Worm (Caenorhabditis elegans) whole organism, mixed stage, embryonic: ENCODE measurements around the gene C13F10.6.
A peak's percentile ranks its signal among the peaks of the same experiment; 100 is the strongest.

ENCODE experiments used
- M03D4.4 ChIP-seq: sonication (generic microtip); optimal IDR thresholded peaks from 2 replicates; lab custom pipeline; 2017; ENCODE audit warnings: mild to moderate bottlenecking, missing genetic modification characterization, missing compliant biosample characterization
- bed-3 ChIP-seq: fragments of 200-800 bp; sonication (Bioruptor generic); optimal IDR thresholded peaks from 3 replicates; lab custom pipeline; 2018; ENCODE audit warnings: mild to moderate bottlenecking, missing genetic modification characterization, moderate library complexity, missing compliant biosample characterization
- blmp-1 ChIP-seq: fragments of 150-350 bp; optimal IDR thresholded peaks from 2 replicates; lab custom pipeline; 2014; ENCODE audit warnings: missing biosample characterization, missing genetic modification characterization
- ceh-43 ChIP-seq: fragments of 200-800 bp; sonication (Bioruptor generic); optimal IDR thresholded peaks from 2 replicates; lab custom pipeline; 2018; ENCODE audit warnings: mild to moderate bottlenecking, missing genetic modification characterization, moderate library complexity, missing compliant biosample characterization
- ceh-83 ChIP-seq: fragments of 200-800 bp; sonication (Bioruptor generic); optimal IDR thresholded peaks from 2 replicates; lab custom pipeline; 2018; ENCODE audit warnings: mild to moderate bottlenecking, missing genetic modification characterization, missing compliant biosample characterization
- ces-1 ChIP-seq: fragments of 150-350 bp; optimal IDR thresholded peaks from 2 replicates; lab custom pipeline; 2014; ENCODE audit warnings: missing biosample characterization, missing genetic modification reagents, missing genetic modification characterization
- cnd-1 ChIP-seq: fragments of 200-800 bp; sonication (Bioruptor generic); optimal IDR thresholded peaks from 2 replicates; lab custom pipeline; 2018; ENCODE audit warnings: mild to moderate bottlenecking, missing genetic modification characterization, missing compliant biosample characterization
- drap-1 ChIP-seq: fragments of 200-800 bp; sonication (Bioruptor generic); optimal IDR thresholded peaks from 3 replicates; lab custom pipeline; 2018; ENCODE audit warnings: mild to moderate bottlenecking, missing genetic modification characterization, missing compliant biosample characterization
- elt-1 ChIP-seq: sonication (generic microtip); optimal IDR thresholded peaks from 2 replicates; lab custom pipeline; 2017; ENCODE audit warnings: missing genetic modification characterization, mild to moderate bottlenecking, missing compliant biosample characterization, antibody characterized with exemption, moderate library complexity, borderline replicate concordance; ENCODE audit not compliant: insufficient read depth
- flh-1 ChIP-seq: fragments of 200-800 bp; sonication (Bioruptor generic); optimal IDR thresholded peaks from 2 replicates; lab custom pipeline; 2018; ENCODE audit warnings: mild to moderate bottlenecking, missing genetic modification characterization, moderate library complexity, missing compliant biosample characterization
- ham-2 ChIP-seq: fragments of 200-800 bp; sonication (Bioruptor generic); optimal IDR thresholded peaks from 2 replicates; lab custom pipeline; 2018; ENCODE audit warnings: mild to moderate bottlenecking, missing genetic modification characterization, missing compliant biosample characterization
- hlh-1 ChIP-seq: fragments of 150-350 bp; optimal IDR thresholded peaks from 2 replicates; lab custom pipeline; 2014; ENCODE audit warnings: missing biosample characterization, missing genetic modification reagents, missing genetic modification characterization
- lin-13 ChIP-seq: fragments of 150-350 bp; optimal IDR thresholded peaks from 2 replicates; lab custom pipeline; 2014; ENCODE audit warnings: missing biosample characterization, missing genetic modification characterization
- lin-32 ChIP-seq: fragments of 200-800 bp; sonication (Bioruptor generic); optimal IDR thresholded peaks from 2 replicates; lab custom pipeline; 2018; ENCODE audit warnings: mild to moderate bottlenecking, missing genetic modification characterization, missing compliant biosample characterization
- lsy-2 ChIP-seq: fragments of 150-350 bp; optimal IDR thresholded peaks from 2 replicates; lab custom pipeline; 2014; ENCODE audit warnings: missing biosample characterization, missing genetic modification characterization
- mab-5 ChIP-seq: fragments of 150-350 bp; optimal IDR thresholded peaks from 2 replicates; lab custom pipeline; 2014; ENCODE audit warnings: missing biosample characterization, missing genetic modification characterization
- mep-1 ChIP-seq: fragments of 150-350 bp; optimal IDR thresholded peaks from 2 replicates; lab custom pipeline; 2017; ENCODE audit warnings: missing biosample characterization, missing genetic modification reagents, missing genetic modification characterization, inconsistent platforms
- mls-2 ChIP-seq: sonication (generic microtip); optimal IDR thresholded peaks from 2 replicates; lab custom pipeline; 2016; ENCODE audit warnings: mild to moderate bottlenecking, missing genetic modification characterization, moderate library complexity, missing compliant biosample characterization
- nhr-12 ChIP-seq: fragments of 150-350 bp; optimal IDR thresholded peaks from 2 replicates; lab custom pipeline; 2014; ENCODE audit warnings: missing biosample characterization, missing genetic modification characterization
- nhr-2 ChIP-seq: fragments of 150-350 bp; optimal IDR thresholded peaks from 2 replicates; lab custom pipeline; 2014; ENCODE audit warnings: missing biosample characterization, missing genetic modification characterization
- nhr-237 ChIP-seq: fragments of 150-350 bp; optimal IDR thresholded peaks from 2 replicates; lab custom pipeline; 2014; ENCODE audit warnings: missing biosample characterization, missing genetic modification characterization
- nhr-28 ChIP-seq: fragments of 150-350 bp; optimal IDR thresholded peaks from 2 replicates; lab custom pipeline; 2014; ENCODE audit warnings: missing biosample characterization, missing genetic modification characterization
- nhr-76 ChIP-seq: sonication (generic microtip); optimal IDR thresholded peaks from 2 replicates; lab custom pipeline; 2017; ENCODE audit warnings: missing biosample characterization, missing genetic modification characterization
- snpc-4 ChIP-seq: fragments of 150-350 bp; optimal IDR thresholded peaks from 2 replicates; lab custom pipeline; 2014; ENCODE audit warnings: missing biosample characterization, missing genetic modification characterization
- sptf-1 ChIP-seq: sonication (generic microtip); optimal IDR thresholded peaks from 2 replicates; lab custom pipeline; 2017; ENCODE audit warnings: mild to moderate bottlenecking, missing genetic modification characterization, moderate library complexity, missing compliant biosample characterization
- tbx-8 ChIP-seq: fragments of 200-800 bp; sonication (Bioruptor generic); optimal IDR thresholded peaks from 2 replicates; lab custom pipeline; 2018; ENCODE audit warnings: mild to moderate bottlenecking, missing genetic modification characterization, moderate library complexity, missing compliant biosample characterization
- unc-120 ChIP-seq: sonication (generic microtip); optimal IDR thresholded peaks from 2 replicates; lab custom pipeline; 2017; ENCODE audit warnings: missing genetic modification characterization, missing compliant biosample characterization; ENCODE audit not compliant: poor library complexity, severe bottlenecking
- unc-39 ChIP-seq: fragments of 150-350 bp; optimal IDR thresholded peaks from 2 replicates; lab custom pipeline; 2014; ENCODE audit warnings: missing biosample characterization, missing genetic modification characterization
- unc-62 ChIP-seq: fragments of 150-350 bp; optimal IDR thresholded peaks from 2 replicates; lab custom pipeline; 2014; ENCODE audit warnings: missing biosample characterization, missing genetic modification reagents, missing genetic modification characterization
- zip-8 ChIP-seq: fragments of 150-350 bp; optimal IDR thresholded peaks from 2 replicates; lab custom pipeline; 2014; ENCODE audit warnings: missing biosample characterization, missing genetic modification characterization
- ztf-11 ChIP-seq: fragments of 150-350 bp; optimal IDR thresholded peaks from 2 replicates; lab custom pipeline; 2014; ENCODE audit warnings: missing biosample characterization, missing genetic modification characterization

Gene C13F10.6

DNA sequence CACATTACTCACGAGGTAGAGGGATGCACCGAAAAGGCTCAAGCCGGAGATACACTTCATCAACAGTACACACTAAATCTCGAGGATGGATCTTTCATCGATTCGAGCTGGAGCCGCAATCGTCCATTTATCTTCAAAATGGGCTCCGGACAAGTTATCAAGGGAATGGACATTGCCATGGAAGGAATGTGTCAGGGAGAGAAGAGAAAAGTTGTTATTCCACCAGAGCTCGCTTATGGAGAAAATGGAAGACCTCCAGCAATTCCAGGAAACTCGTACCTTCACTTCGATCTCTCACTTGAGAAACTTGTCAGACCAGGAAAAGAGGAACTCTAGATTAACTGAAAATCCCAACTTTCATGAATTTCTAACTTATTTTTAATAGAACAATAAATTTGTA lies 5.1 kb upstream of the C13F10.6 start:
- no peak for TF ChIP-seq ztf-11 (tag; lab: Kevin White, UChicago)
- no peak for TF ChIP-seq ceh-43 (GFP tag; lab: Kevin White, UChicago)

DNA sequence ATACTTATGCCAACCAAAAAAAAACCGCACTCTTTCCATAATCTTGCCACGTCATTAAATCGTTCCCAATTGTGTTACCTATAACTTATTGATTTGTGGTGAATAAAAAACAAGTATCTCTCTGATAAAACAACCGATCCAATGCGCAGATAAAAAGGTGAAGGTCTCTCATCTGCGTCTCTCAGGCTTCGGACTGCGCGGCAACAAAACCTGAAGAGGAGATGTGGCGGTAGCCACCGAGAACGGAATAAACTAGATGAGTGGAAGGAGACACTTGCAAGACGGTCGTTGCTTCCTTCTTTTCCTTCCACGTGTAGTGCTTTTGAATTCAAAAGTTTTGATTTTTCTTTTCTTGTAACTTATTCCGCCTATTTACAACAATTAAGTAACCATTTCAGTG lies 4.1 kb upstream of the C13F10.6 start, which contains the start of gene fkb-3:
Gene fkb-3, plus strand, starts transcription at position 277 of the 400 bp plus-strand sequence.
- TF ChIP-seq M03D4.4 (no peak), nhr-12 (tag; lab: Kevin White, UChicago) (no peak), ceh-43 (GFP tag; lab: Kevin White, UChicago) (no peak), snpc-4 (tag; lab: Kevin White, UChicago) (no peak), lsy-2 (tag; lab: Kevin White, UChicago) (no peak), lin-32 (no peak), nhr-76 (tag; lab: Kevin White, UChicago) (no peak), nhr-28 (tag; lab: Kevin White, UChicago) (no peak), ceh-83 (GFP tag; lab: Kevin White, UChicago) (no peak), mab-5 (no peak)

DNA sequence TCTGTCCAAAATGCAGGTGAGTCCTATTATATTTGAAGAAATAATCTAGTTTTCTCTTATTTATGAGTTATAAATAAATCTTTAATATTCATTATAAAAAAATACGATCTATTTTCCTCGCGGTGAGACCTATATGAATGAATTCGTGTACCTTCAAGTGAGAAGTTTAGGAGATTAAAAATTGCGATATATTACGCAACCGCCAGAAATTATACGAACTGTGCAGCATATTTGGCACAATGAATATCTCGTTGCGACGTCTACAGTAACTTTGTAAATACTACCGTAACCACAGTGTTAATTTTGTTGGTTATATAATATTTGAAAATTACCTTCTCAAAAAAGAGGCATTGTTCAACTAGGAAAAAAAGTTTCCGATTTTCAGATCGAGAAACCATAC lies 3.5 kb upstream of the C13F10.6 start:
- TF ChIP-seq zip-8 (tag; lab: Kevin White, UChicago) (peak; percentile 72), blmp-1 (tag; lab: Kevin White, UChicago) (no peak)

DNA sequence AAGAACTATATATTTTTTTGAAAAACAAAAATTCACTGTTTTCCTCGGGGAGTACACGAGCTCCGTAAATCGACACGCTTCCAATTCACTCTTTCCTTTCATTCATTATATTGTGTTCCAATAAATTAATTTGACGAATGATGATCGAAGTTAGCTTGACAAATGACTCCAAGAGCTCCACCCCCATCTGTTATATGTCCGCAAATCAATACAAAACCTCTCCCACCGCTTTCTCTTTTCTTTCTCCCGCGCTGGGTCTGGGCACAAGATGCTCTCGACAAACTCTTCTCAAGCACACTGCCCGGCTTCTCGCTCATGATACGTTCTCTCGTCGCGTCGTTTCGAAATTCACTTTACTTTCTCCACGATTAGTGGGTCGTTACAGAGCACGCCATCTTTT lies 3.1 kb upstream of the C13F10.6 start, which contains the start of gene C13F10.1:
Gene C13F10.1, plus strand, starts transcription at position 138 of the 400 bp plus-strand sequence.
- TF ChIP-seq lsy-2 (tag; lab: Kevin White, UChicago) = no peak
- TF ChIP-seq mab-5 = no peak
- peak; percentile 32 for TF ChIP-seq hlh-1 (tag; lab: Kevin White, UChicago)
- TF ChIP-seq mls-2 (tag; lab: Kevin White, UChicago) = no peak
- TF ChIP-seq unc-62 (GFP tag; lab: Kevin White, UChicago) = peak; percentile 80
- TF ChIP-seq flh-1 = no peak
- TF ChIP-seq unc-39 (tag; lab: Kevin White, UChicago) = no peak
- no peak for TF ChIP-seq cnd-1 (tag; lab: Kevin White, UChicago)
- TF ChIP-seq snpc-4 (tag; lab: Kevin White, UChicago) = no peak
- no peak for TF ChIP-seq tbx-8 (GFP tag; lab: Kevin White, UChicago)
- TF ChIP-seq ces-1 (GFP tag; lab: Kevin White, UChicago) = peak; percentile 62
- peak; percentile 31 for TF ChIP-seq unc-120 (tag; lab: Kevin White, UChicago)

DNA sequence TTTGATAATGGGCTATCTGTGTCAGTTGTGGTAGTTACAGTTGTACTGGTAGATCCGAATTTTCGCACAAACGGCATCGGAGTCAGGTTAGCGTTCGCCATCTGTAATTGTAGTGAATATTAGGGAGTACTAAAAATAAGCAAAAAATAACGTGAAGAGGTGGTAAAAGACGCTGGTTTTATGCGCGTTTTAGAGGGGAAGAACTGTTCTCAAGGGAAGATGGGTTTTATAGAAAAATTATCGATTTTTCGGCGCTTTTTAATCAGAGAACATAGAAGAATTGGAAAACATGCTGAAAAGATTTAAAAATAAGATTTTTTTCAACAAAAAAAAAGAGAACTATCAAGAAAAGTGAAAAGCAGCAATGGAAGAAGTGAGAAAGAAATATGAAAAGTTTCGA lies 2.3 kb upstream of the C13F10.6 start, which contains the start of gene C13F10.7:
Gene C13F10.7, minus strand, starts transcription at position 101 of the 400 bp plus-strand sequence.
- TF ChIP-seq bed-3 (no peak), unc-62 (GFP tag; lab: Kevin White, UChicago) (no peak), ces-1 (GFP tag; lab: Kevin White, UChicago) (no peak), mab-5 (no peak)

DNA sequence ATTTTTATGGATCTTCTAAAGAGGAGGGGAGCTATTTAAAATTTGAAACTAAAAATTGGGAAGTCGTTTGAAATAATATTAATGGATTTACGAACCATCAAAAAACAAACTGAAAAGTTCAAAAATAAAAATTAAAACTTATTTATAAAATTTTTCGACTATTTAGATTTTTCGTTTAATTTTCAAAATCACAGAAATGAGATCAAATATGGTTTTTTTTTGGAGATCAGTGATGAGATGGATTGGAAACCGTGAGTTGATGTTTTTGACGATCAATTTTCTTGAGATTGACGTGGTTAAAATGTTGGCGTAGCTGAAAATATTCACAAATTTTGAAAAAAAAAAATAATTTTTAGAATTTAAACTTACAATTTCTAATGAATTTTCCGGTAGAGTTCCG lies 1.9 kb downstream of the C13F10.6 start, which contains the start of gene C13F10.5:
Gene C13F10.5, minus strand, starts transcription at position 101 of the 400 bp plus-strand sequence.
- TF ChIP-seq tbx-8 (GFP tag; lab: Kevin White, UChicago) (no peak), nhr-237 (tag; lab: Kevin White, UChicago) (no peak), drap-1 (no peak), lin-13 (tag; lab: Kevin White, UChicago) (no peak), cnd-1 (tag; lab: Kevin White, UChicago) (no peak), zip-8 (tag; lab: Kevin White, UChicago) (no peak), mep-1 (tag; lab: Kevin White, UChicago) (no peak), sptf-1 (tag; lab: Kevin White, UChicago) (no peak), unc-62 (GFP tag; lab: Kevin White, UChicago) (no peak), nhr-2 (tag; lab: Kevin White, UChicago) (no peak), ham-2 (GFP tag; lab: Kevin White, UChicago) (no peak), blmp-1 (tag; lab: Kevin White, UChicago) (no peak), nhr-12 (tag; lab: Kevin White, UChicago) (no peak), nhr-28 (tag; lab: Kevin White, UChicago) (no peak), nhr-76 (tag; lab: Kevin White, UChicago) (no peak), elt-1 (no peak)
